Worm (Caenorhabditis elegans): Measurements from ENCODE around the gene cdr-4.

DNA sequence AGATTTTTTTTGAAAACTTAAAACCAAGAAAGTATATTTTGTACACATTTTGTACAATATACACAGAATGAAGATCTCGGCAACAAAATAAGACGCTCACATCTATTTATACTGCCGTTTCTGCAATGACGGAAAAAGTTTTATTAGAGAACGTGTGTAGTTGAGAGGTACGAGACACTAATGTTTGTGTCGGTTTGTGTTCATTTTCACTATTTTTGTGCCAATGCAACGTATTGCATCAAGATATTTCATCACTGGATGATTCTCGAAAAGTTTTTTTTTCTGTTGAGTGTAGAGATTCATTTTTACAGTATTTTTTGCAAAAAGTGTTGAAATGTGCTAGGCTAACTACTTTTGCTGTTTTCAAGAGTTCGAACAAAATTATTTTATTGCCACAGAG, 571 bp upstream of the cdr-4 start:
- TF ChIP-seq ces-1 (GFP tag; optimal IDR thresholded peaks at IDR 0.05) = no peak
- no peak for TF ChIP-seq lsy-2 (tag; optimal IDR thresholded peaks at IDR 0.05)
- TF ChIP-seq mep-1 (tag; optimal IDR thresholded peaks at IDR 0.05) = no peak
- TF ChIP-seq nhr-76 (tag; optimal IDR thresholded peaks at IDR 0.05) = no peak
- no peak for TF ChIP-seq ztf-11 (tag; optimal IDR thresholded peaks at IDR 0.05)
- TF ChIP-seq nhr-237 (tag; optimal IDR thresholded peaks at IDR 0.05) = no peak
- TF ChIP-seq elt-1 (tag; optimal IDR thresholded peaks at IDR 0.05; ENCODE audit: borderline replicate concordance, insufficient read depth) = no peak
- no peak for TF ChIP-seq snpc-4 (tag; optimal IDR thresholded peaks at IDR 0.05)
- TF ChIP-seq lin-13 (tag; optimal IDR thresholded peaks at IDR 0.05) = no peak
- TF ChIP-seq pha-4 (tag; optimal IDR thresholded peaks at IDR 0.05) = no peak
- no peak for TF ChIP-seq ceh-39 (tag; optimal IDR thresholded peaks at IDR 0.05)
